Worm (Caenorhabditis elegans): ENCODE data around the gene srd-64.

ce11 chrIII:1666893-1667292 lies 28.0 kb downstream of the srd-64 start:
- TF ChIP-seq mep-1 (tag; optimal IDR thresholded peaks at IDR 0.05), result no peak
- TF ChIP-seq lin-39 (tag; optimal IDR thresholded peaks at IDR 0.05), result no peak
- no peak for TF ChIP-seq nhr-111 (GFP tag; optimal IDR thresholded peaks at IDR 0.05)

All from whole organism, L4 larva.